Fruit fly (Drosophila melanogaster) whole organism, embryonic: ENCODE results near the gene dati.

Source experiments
- Antp ChIP-seq: fragments of 200-800 bp; sonication (Bioruptor generic); optimal IDR thresholded peaks from 3 replicates; lab custom pipeline; 2016; ENCODE audit warnings: missing biosample characterization, missing genetic modification characterization
- Atf6 ChIP-seq: fragments of 200-800 bp; sonication (Bioruptor generic); IDR thresholded peaks from 2 replicates; pipeline ENCODE4 v1.3.6; 2022; ENCODE audit warnings: missing biosample characterization, missing genetic modification characterization
- BEAF-32 ChIP-seq: fragments of 200-800 bp; sonication (Bioruptor generic); optimal IDR thresholded peaks from 3 replicates; lab custom pipeline; 2017; ENCODE audit warnings: missing biosample characterization, missing genetic modification characterization, mild to moderate bottlenecking, moderate library complexity, missing genetic modification reagents
- Bteb2 ChIP-seq: fragments of 200-800 bp; sonication (Bioruptor generic); optimal IDR thresholded peaks from 2 replicates; lab custom pipeline; 2016; ENCODE audit warnings: missing biosample characterization, missing genetic modification characterization
- CG10321 ChIP-seq: fragments of 200-800 bp; sonication (Bioruptor generic); IDR thresholded peaks from 2 replicates; pipeline ENCODE4 v1.3.6; 2022; ENCODE audit warnings: missing biosample characterization, missing genetic modification characterization
- CG10462 ChIP-seq: fragments of 200-800 bp; sonication (Bioruptor generic); optimal IDR thresholded peaks from 2 replicates; lab custom pipeline; 2016; ENCODE audit warnings: missing biosample characterization, missing genetic modification characterization
- CG11504 ChIP-seq: fragments of 200-800 bp; sonication (Bioruptor generic); optimal IDR thresholded peaks from 3 replicates; lab custom pipeline; 2019; ENCODE audit warnings: missing biosample characterization, mild to moderate bottlenecking, missing genetic modification characterization, moderate library complexity
- CG12236 ChIP-seq: fragments of 200-800 bp; sonication (Bioruptor generic); optimal IDR thresholded peaks from 2 replicates; lab custom pipeline; 2016; ENCODE audit warnings: missing biosample characterization, missing genetic modification characterization
- CG1233 ChIP-seq: fragments of 200-800 bp; sonication (Bioruptor generic); optimal IDR thresholded peaks from 4 replicates; lab custom pipeline; 2018; ENCODE audit warnings: missing biosample characterization, mild to moderate bottlenecking, missing genetic modification characterization
- CG12659 ChIP-seq: fragments of 200-800 bp; sonication (Bioruptor generic); optimal IDR thresholded peaks from 3 replicates; lab custom pipeline; 2017; ENCODE audit warnings: mild to moderate bottlenecking, missing biosample characterization, missing genetic modification reagents, missing genetic modification characterization
- CG12769 ChIP-seq: fragments of 200-800 bp; sonication (Bioruptor generic); optimal IDR thresholded peaks from 2 replicates; lab custom pipeline; 2019; ENCODE audit warnings: missing biosample characterization, mild to moderate bottlenecking, missing genetic modification characterization, moderate library complexity
- CG13287 ChIP-seq: fragments of 200-800 bp; sonication (Bioruptor generic); IDR thresholded peaks from 2 replicates; pipeline ENCODE4 v1.3.6; 2022; ENCODE audit warnings: missing biosample characterization, missing genetic modification characterization; ENCODE audit not compliant: partially characterized antibody
- CG13775 ChIP-seq: fragments of 200-800 bp; sonication (Bioruptor generic); optimal IDR thresholded peaks from 3 replicates; lab custom pipeline; 2017; ENCODE audit warnings: missing biosample characterization, mild to moderate bottlenecking, missing genetic modification characterization
- CG14965 ChIP-seq: fragments of 200-800 bp; sonication (Bioruptor generic); optimal IDR thresholded peaks from 2 replicates; lab custom pipeline; 2016; ENCODE audit warnings: missing biosample characterization, missing genetic modification characterization, borderline replicate concordance
- CG15073 ChIP-seq: fragments of 200-800 bp; sonication (Bioruptor generic); optimal IDR thresholded peaks from 2 replicates; lab custom pipeline; 2016; ENCODE audit warnings: missing biosample characterization, missing genetic modification characterization
- CG15479 ChIP-seq: fragments of 200-800 bp; sonication (Bioruptor generic); optimal IDR thresholded peaks from 3 replicates; lab custom pipeline; 2019; ENCODE audit warnings: missing biosample characterization, mild to moderate bottlenecking, missing genetic modification characterization, moderate library complexity
- CG15514 ChIP-seq: fragments of 200-800 bp; sonication (Bioruptor generic); optimal IDR thresholded peaks from 3 replicates; lab custom pipeline; 2017; ENCODE audit warnings: missing biosample characterization, missing genetic modification characterization, mild to moderate bottlenecking, moderate library complexity, missing genetic modification reagents
- CG15696 ChIP-seq: fragments of 200-800 bp; sonication (Bioruptor generic); optimal IDR thresholded peaks from 2 replicates; lab custom pipeline; 2019; ENCODE audit warnings: missing biosample characterization, mild to moderate bottlenecking, missing genetic modification characterization, moderate library complexity
- CG17361 ChIP-seq: fragments of 200-800 bp; sonication (Bioruptor generic); IDR thresholded peaks from 3 replicates; pipeline ENCODE4 v1.3.6; 2022; ENCODE audit warnings: missing biosample characterization, missing genetic modification characterization
- CG3995 ChIP-seq: fragments of 200-800 bp; sonication (Bioruptor generic); optimal IDR thresholded peaks from 3 replicates; lab custom pipeline; 2016; ENCODE audit warnings: missing biosample characterization, missing genetic modification characterization
- CG6272 ChIP-seq: fragments of 200-800 bp; sonication (Bioruptor generic); IDR thresholded peaks from 2 replicates; pipeline ENCODE4 v1.3.6; 2022; ENCODE audit warnings: missing biosample characterization, missing genetic modification characterization
- CG7745 ChIP-seq: fragments of 200-800 bp; sonication (Bioruptor generic); optimal IDR thresholded peaks from 2 replicates; lab custom pipeline; 2018; ENCODE audit warnings: missing biosample characterization, mild to moderate bottlenecking, missing genetic modification characterization, moderate library complexity
- CG7987 ChIP-seq: fragments of 200-800 bp; sonication (Bioruptor generic); optimal IDR thresholded peaks from 2 replicates; lab custom pipeline; 2018; ENCODE audit warnings: missing biosample characterization, mild to moderate bottlenecking, missing genetic modification characterization, moderate library complexity
- Dp ChIP-seq: fragments of 200-800 bp; sonication (Bioruptor generic); optimal IDR thresholded peaks from 2 replicates; lab custom pipeline; 2018; ENCODE audit warnings: missing biosample characterization, mild to moderate bottlenecking, missing genetic modification characterization, moderate library complexity
- Drgx ChIP-seq: fragments of 200-800 bp; sonication (Bioruptor generic); IDR thresholded peaks from 2 replicates; pipeline ENCODE4 v1.3.6; 2022; ENCODE audit warnings: missing biosample characterization, missing genetic modification characterization
- E2f2 ChIP-seq: fragments of 200-800 bp; sonication (Bioruptor generic); IDR thresholded peaks from 2 replicates; pipeline ENCODE4 v1.3.6; 2022; ENCODE audit warnings: missing biosample characterization, missing genetic modification characterization
- H2.0 ChIP-seq: fragments of 200-800 bp; sonication (Bioruptor generic); IDR thresholded peaks from 2 replicates; pipeline ENCODE4 v1.3.6; 2022; ENCODE audit warnings: missing biosample characterization, missing genetic modification characterization
- Hr39 ChIP-seq: fragments of >200 bp; optimal IDR thresholded peaks from 2 replicates; lab custom pipeline; 2017
- Hr78 ChIP-seq, 2 experiments: fragments of 200-800 bp in 1 of 2; fragments of >200 bp in 1 of 2; sonication (Bioruptor generic) in 1 of 2; optimal IDR thresholded peaks; 2 replicates each; lab custom pipeline; 2017 to 2019; ENCODE audit warnings: missing biosample characterization in 2 of 2, missing genetic modification characterization in 2 of 2, mild to moderate bottlenecking in 1 of 2, moderate library complexity in 1 of 2
- Lhr ChIP-seq: fragments of 200-800 bp; sonication (Bioruptor generic); optimal IDR thresholded peaks from 3 replicates; lab custom pipeline; 2017; ENCODE audit warnings: mild to moderate bottlenecking, missing biosample characterization, missing genetic modification reagents, missing genetic modification characterization
- Lim3 ChIP-seq: fragments of 200-800 bp; sonication (Bioruptor generic); IDR thresholded peaks from 2 replicates; pipeline ENCODE4 v1.3.6; 2022; ENCODE audit warnings: missing biosample characterization, missing genetic modification characterization
- NFAT ChIP-seq: fragments of 200-800 bp; sonication (Bioruptor generic); IDR thresholded peaks from 2 replicates; pipeline ENCODE4 v1.3.6; 2022; ENCODE audit warnings: missing biosample characterization, missing genetic modification characterization
- Sry-δ ChIP-seq: fragments of 200-800 bp; sonication (Bioruptor generic); optimal IDR thresholded peaks from 2 replicates; lab custom pipeline; 2016; ENCODE audit warnings: missing biosample characterization, missing genetic modification characterization
- aop ChIP-seq: fragments of 200-800 bp; sonication (Bioruptor generic); IDR thresholded peaks from 2 replicates; pipeline ENCODE4 v1.3.6; 2022; ENCODE audit warnings: missing biosample characterization, missing genetic modification characterization
- cad ChIP-seq: fragments of >200 bp; optimal IDR thresholded peaks from 2 replicates; lab custom pipeline; 2017; ENCODE audit warnings: missing biosample characterization, missing genetic modification characterization
- dati ChIP-seq: fragments of 200-800 bp; sonication (Bioruptor generic); IDR thresholded peaks from 2 replicates; pipeline ENCODE4 v1.3.6; 2022; ENCODE audit warnings: missing biosample characterization, missing genetic modification characterization
- disco-r ChIP-seq: fragments of 200-800 bp; sonication (Bioruptor generic); optimal IDR thresholded peaks from 2 replicates; lab custom pipeline; 2016; ENCODE audit warnings: missing biosample characterization, missing genetic modification characterization
- fd3F ChIP-seq: fragments of 200-800 bp; sonication (Bioruptor generic); optimal IDR thresholded peaks from 2 replicates; lab custom pipeline; 2018; ENCODE audit warnings: missing biosample characterization, mild to moderate bottlenecking, missing genetic modification characterization, moderate library complexity
- gcm2 ChIP-seq: fragments of 200-800 bp; sonication (Bioruptor generic); optimal IDR thresholded peaks from 2 replicates; lab custom pipeline; 2016; ENCODE audit warnings: missing biosample characterization, missing genetic modification characterization
- gfzf ChIP-seq: fragments of 200-800 bp; sonication (Bioruptor generic); optimal IDR thresholded peaks from 2 replicates; lab custom pipeline; 2016; ENCODE audit warnings: missing biosample characterization, mild to moderate bottlenecking, missing genetic modification characterization, moderate library complexity
- lov ChIP-seq, 2 experiments: fragments of 200-800 bp in 1 of 2; fragments of >200 bp in 1 of 2; sonication (Bioruptor generic) in 1 of 2; IDR thresholded peaks in 1 of 2; optimal IDR thresholded peaks in 1 of 2; 2 replicates in 1 of 2; 3 replicates in 1 of 2; pipeline versions ENCODE4 v1.3.6 to Lab custom; 2017 to 2022; ENCODE audit warnings: missing biosample characterization in 1 of 2, missing genetic modification characterization in 1 of 2
- pum ChIP-seq: fragments of 200-800 bp; sonication (Bioruptor generic); optimal IDR thresholded peaks from 2 replicates; lab custom pipeline; 2016; ENCODE audit warnings: missing biosample characterization, missing genetic modification characterization
- sob ChIP-seq: fragments of 200-800 bp; sonication (Bioruptor generic); IDR thresholded peaks from 2 replicates; pipeline ENCODE4 v1.3.6; 2022; ENCODE audit warnings: missing biosample characterization, missing genetic modification characterization
- tap ChIP-seq: fragments of 200-800 bp; optimal IDR thresholded peaks from 3 replicates; lab custom pipeline; 2019; ENCODE audit warnings: missing biosample characterization, mild to moderate bottlenecking, missing genetic modification characterization, moderate library complexity
- tgo ChIP-seq: fragments of 200-800 bp; sonication (Bioruptor generic); IDR thresholded peaks from 3 replicates; pipeline ENCODE4 v1.3.6; 2022; ENCODE audit warnings: missing biosample characterization, missing genetic modification characterization
- tll ChIP-seq, 2 experiments: fragments of 200-800 bp in 1 of 2; fragments of >200 bp in 1 of 2; sonication (Bioruptor generic) in 1 of 2; optimal IDR thresholded peaks; 2 replicates each; lab custom pipeline; 2017 to 2019; ENCODE audit warnings: missing biosample characterization in 2 of 2, missing genetic modification characterization in 2 of 2, mild to moderate bottlenecking in 1 of 2, moderate library complexity in 1 of 2
- tna ChIP-seq: fragments of 200-800 bp; sonication (Bioruptor generic); IDR thresholded peaks from 2 replicates; pipeline ENCODE4 v1.3.6; 2022; ENCODE audit warnings: missing biosample characterization, missing genetic modification characterization; ENCODE audit not compliant: partially characterized antibody
- vnd ChIP-seq: fragments of 200-800 bp; sonication (Bioruptor generic); IDR thresholded peaks from 3 replicates; pipeline ENCODE4 v1.3.6; 2022; ENCODE audit warnings: missing biosample characterization, missing genetic modification characterization; ENCODE audit not compliant: partially characterized antibody

Gene dati

dm6 chr4:358093-358929 is 37.1 kb downstream of the dati start, which contains the start of gene PMCA (continued):
- TF ChIP-seq tgo (GFP tag; lab: Robert Waterston, UW) (no peak), CG13775 (GFP tag; lab: Kevin White, UChicago) (no peak), disco-r (no peak), vnd (GFP tag; lab: Robert Waterston, UW) (peak; percentile 68; the same call in 2 of the 3 replicates), CG7987 (GFP tag; lab: Kevin White, UChicago) (no peak), CG6272 (no peak), tap (tag; lab: Kevin White, UChicago) (no peak), aop (GFP tag; lab: Robert Waterston, UW) (no peak), CG11504 (tag; lab: Kevin White, UChicago) (no peak), gfzf (GFP tag; lab: Kevin White, UChicago) (peak; percentile 26), sob (no peak), lov (optimal IDR thresholded peaks at IDR 0.05; lab: Kevin White, UChicago) (no peak), lov (GFP tag; IDR thresholded peaks at IDR 0.05; lab: Robert Waterston, UW) (no peak), CG12769 (tag; lab: Kevin White, UChicago) (no peak), tna (peak; percentile 65), NFAT (no peak), CG14965 (GFP tag; lab: Kevin White, UChicago) (no peak), CG15514 (no peak), H2.0 (GFP tag; lab: Robert Waterston, UW) (no peak), gcm2 (no peak), pum (GFP tag; lab: Kevin White, UChicago) (no peak), CG10462 (GFP tag; lab: Kevin White, UChicago) (no peak), Antp (GFP tag; lab: Kevin White, UChicago) (no peak), CG15073 (no peak), cad (GFP tag; lab: Kevin White, UChicago) (no peak), E2f2 (peak; percentile 39; the same call in 1 of the 2 replicates), BEAF-32 (GFP tag; lab: Kevin White, UChicago) (peak; percentile 86), CG12659 (GFP tag; lab: Kevin White, UChicago) (peak; percentile 39), Hr39 (lab: Kevin White, UChicago) (no peak), Atf6 (GFP tag; lab: Robert Waterston, UW) (no peak), CG3995 (peak; percentile 98), CG7745 (tag; lab: Kevin White, UChicago) (no peak), Drgx (GFP tag; lab: Robert Waterston, UW) (no peak), CG13287 (GFP tag; lab: Robert Waterston, UW) (peak; percentile 80; the same call in 1 of the 2 replicates), Bteb2 (GFP tag; lab: Kevin White, UChicago) (no peak), CG1233 (no peak), CG12236 (no peak), CG17361 (GFP tag; lab: Robert Waterston, UW) (no peak), CG15479 (peak; percentile 73), CG10321 (GFP tag; lab: Robert Waterston, UW) (no peak), CG15696 (tag; lab: Kevin White, UChicago) (no peak), fd3F (GFP tag; lab: Kevin White, UChicago) (no peak), tll (GFP tag; optimal IDR thresholded peaks at IDR 0.05; lab: Kevin White, UChicago) (no peak), Lhr (peak; percentile 7), dati (no peak), Sry-δ (GFP tag; lab: Kevin White, UChicago) (peak; percentile 66), Dp (peak; percentile 7), Lim3 (GFP tag; lab: Robert Waterston, UW) (no peak), Hr78 (GFP tag; optimal IDR thresholded peaks at IDR 0.05; lab: Kevin White, UChicago) (no peak)
